Worm (Caenorhabditis elegans): ENCODE data around the gene C50D2.6.
A peak's percentile ranks its signal among the peaks of the same experiment; 100 is the strongest.

The C50D2.6 gene

DNA sequence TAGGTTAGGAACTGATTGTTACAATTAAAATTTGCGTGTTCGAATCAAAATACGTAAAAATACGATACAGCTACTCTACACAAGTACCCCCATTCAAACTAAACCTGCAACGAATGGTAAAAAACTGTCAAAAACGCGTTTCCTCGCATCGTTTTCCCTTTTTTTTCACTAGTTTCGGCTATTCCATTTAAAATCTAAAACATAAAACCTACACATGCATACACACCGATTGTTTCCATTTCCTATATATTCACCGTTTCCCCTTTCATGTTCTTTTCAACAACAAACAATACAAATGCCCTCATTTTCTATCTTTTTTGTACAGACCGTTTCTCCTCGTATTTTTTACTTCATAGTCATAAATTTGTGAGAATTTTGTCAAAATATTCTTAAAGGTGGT, 15.5 kb upstream of the C50D2.6 start:
- TF ChIP-seq nhr-12 (tag; optimal IDR thresholded peaks at IDR 0.05) (no peak), ceh-16 (tag; optimal IDR thresholded peaks at IDR 0.05) (no peak), ama-1 (optimal IDR thresholded peaks at IDR 0.05) (no peak), sem-4 (tag; optimal IDR thresholded peaks at IDR 0.05) (no peak), elt-3 (tag; optimal IDR thresholded peaks at IDR 0.05) (no peak), lin-39 (tag; optimal IDR thresholded peaks at IDR 0.05) (no peak), lsy-2 (tag; optimal IDR thresholded peaks at IDR 0.05) (no peak), nhr-21 (tag; optimal IDR thresholded peaks at IDR 0.05) (no peak), mab-5 (tag; optimal IDR thresholded peaks at IDR 0.05) (no peak), lin-13 (GFP tag; optimal IDR thresholded peaks at IDR 0.05) (no peak), nhr-25 (tag; optimal IDR thresholded peaks at IDR 0.05) (no peak), nhr-237 (tag; optimal IDR thresholded peaks at IDR 0.05) (no peak), nhr-11 (tag; optimal IDR thresholded peaks at IDR 0.05) (no peak), nhr-10 (tag; optimal IDR thresholded peaks at IDR 0.05) (no peak), egl-27 (tag; optimal IDR thresholded peaks at IDR 0.05) (no peak), ztf-4 (tag; optimal IDR thresholded peaks at IDR 0.05) (no peak), blmp-1 (tag; optimal IDR thresholded peaks at IDR 0.05; ENCODE audit: insufficient read depth) (no peak)

DNA sequence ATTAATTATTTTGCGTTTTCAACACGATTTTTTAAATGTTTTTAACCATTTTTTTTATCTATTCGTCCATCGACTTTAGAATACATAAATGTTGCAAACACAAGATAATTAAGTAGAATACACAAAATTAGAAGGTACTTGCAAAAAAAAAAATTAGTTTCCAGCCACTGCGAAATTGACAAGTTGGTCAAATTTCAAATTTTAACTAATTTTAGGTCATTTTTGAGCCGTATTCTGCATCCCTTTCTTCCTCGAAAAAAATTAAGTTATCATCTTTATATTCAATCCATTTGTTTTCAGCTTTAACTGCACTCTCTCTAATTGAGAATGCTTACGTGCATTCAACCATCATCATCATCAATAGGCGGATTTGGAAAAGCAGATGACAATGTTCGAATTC, 14.9 kb upstream of the C50D2.6 start, which contains the start of gene egl-26:
Gene egl-26, plus strand, starts transcription at position 301 of the 400 bp plus-strand sequence.
- TF ChIP-seq lin-39 (tag; optimal IDR thresholded peaks at IDR 0.05) (no peak), ztf-1 (GFP tag; conservative IDR thresholded peaks at IDR 0.05) (no peak), ama-1 (optimal IDR thresholded peaks at IDR 0.05) (no peak), C34F6.9 (tag; optimal IDR thresholded peaks at IDR 0.05) (no peak), snpc-4 (tag; optimal IDR thresholded peaks at IDR 0.05) (no peak), nhr-25 (tag; optimal IDR thresholded peaks at IDR 0.05) (no peak), lin-13 (GFP tag; optimal IDR thresholded peaks at IDR 0.05) (no peak), nhr-23 (tag; optimal IDR thresholded peaks at IDR 0.05) (no peak), blmp-1 (tag; optimal IDR thresholded peaks at IDR 0.05; ENCODE audit: insufficient read depth) (no peak), peb-1 (tag; optimal IDR thresholded peaks at IDR 0.05) (no peak), unc-62 (GFP tag; optimal IDR thresholded peaks at IDR 0.05) (no peak), mbf-1 (tag; optimal IDR thresholded peaks at IDR 0.05) (no peak), ceh-16 (tag; optimal IDR thresholded peaks at IDR 0.05) (no peak)

DNA sequence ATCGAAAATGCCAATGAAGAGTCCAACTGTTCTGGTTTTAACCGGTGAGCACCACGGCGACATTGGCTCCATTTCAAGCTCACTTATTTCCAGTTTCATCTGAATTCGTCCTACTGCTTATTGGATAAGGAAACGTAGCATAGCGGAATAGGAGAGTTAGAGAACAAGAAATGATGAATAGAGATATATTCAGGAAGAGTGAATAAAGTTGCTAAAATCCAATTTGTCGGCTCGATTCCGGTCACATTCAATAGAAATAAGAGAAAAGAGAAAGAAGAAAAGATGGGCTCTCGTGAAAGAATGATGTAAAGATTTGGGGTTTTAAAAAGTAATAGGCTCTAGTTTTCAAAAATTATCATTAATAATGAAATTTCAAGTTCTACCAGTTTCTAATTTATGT, 10.9 kb upstream of the C50D2.6 start:
- TF ChIP-seq F13H6.1 (tag; optimal IDR thresholded peaks at IDR 0.05): peak; percentile 6
- no peak for TF ChIP-seq nhr-129 (tag; optimal IDR thresholded peaks at IDR 0.05)

DNA sequence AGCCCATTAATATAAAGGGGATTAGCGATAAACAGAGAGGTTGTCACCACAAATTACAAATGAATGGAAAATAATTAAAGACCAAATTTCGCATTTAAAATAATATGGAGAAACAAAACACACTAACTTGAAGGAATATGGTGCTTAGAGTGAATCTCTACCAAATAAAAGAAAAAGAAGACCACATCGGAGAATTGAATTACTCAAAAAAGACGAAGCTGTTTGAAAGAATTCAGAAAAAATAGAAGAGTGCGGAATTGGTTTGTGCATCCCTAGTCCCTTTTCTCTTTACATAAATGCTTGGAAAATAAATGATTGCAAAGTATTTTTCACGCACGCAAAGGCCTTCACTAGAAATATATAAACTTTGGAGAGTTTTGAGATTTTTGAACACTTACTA, 10.3 kb upstream of the C50D2.6 start:
- no peak for TF ChIP-seq mbf-1 (tag; optimal IDR thresholded peaks at IDR 0.05)
- TF ChIP-seq ztf-1 (GFP tag; conservative IDR thresholded peaks at IDR 0.05): no peak
- no peak for TF ChIP-seq ztf-11 (tag; optimal IDR thresholded peaks at IDR 0.05)
- TF ChIP-seq gmeb-1 (tag; optimal IDR thresholded peaks at IDR 0.05): no peak
- no peak for TF ChIP-seq lin-39 (tag; optimal IDR thresholded peaks at IDR 0.05)
- TF ChIP-seq skn-1 (tag; optimal IDR thresholded peaks at IDR 0.05): no peak
- TF ChIP-seq F13H6.1 (tag; optimal IDR thresholded peaks at IDR 0.05): no peak

DNA sequence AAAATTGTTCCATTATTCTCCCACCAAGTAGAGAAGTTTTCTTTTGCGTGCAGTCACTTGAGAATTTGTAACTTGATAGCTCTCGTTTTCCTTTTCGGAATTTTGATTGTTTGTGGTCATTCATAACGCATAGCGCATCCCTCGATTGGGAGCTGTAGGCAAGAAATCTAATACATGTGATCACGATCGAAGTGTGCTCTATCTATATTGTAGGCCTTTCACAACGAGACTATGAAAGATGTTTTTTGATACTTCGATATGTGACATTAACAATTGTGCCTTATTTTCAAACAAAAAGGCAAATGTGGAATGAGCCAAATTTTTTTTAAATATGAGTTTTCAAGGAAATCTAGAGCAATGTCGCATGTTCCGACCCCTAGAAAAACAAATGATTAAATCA, 8.4 kb upstream of the C50D2.6 start:
- TF ChIP-seq nhr-129 (tag; optimal IDR thresholded peaks at IDR 0.05) (no peak), elt-1 (tag; optimal IDR thresholded peaks at IDR 0.05) (no peak), ceh-16 (tag; optimal IDR thresholded peaks at IDR 0.05) (no peak), crh-2 (tag; optimal IDR thresholded peaks at IDR 0.05) (no peak), ceh-82 (tag; optimal IDR thresholded peaks at IDR 0.05) (no peak), F13H6.1 (tag; optimal IDR thresholded peaks at IDR 0.05) (no peak), sma-3 (GFP tag; optimal IDR thresholded peaks at IDR 0.05) (no peak), unc-62 (GFP tag; optimal IDR thresholded peaks at IDR 0.05) (no peak), nhr-10 (tag; optimal IDR thresholded peaks at IDR 0.05) (no peak), unc-55 (GFP tag; optimal IDR thresholded peaks at IDR 0.05) (no peak), ztf-4 (tag; optimal IDR thresholded peaks at IDR 0.05) (no peak), nhr-23 (tag; optimal IDR thresholded peaks at IDR 0.05) (no peak), mdl-1 (tag; optimal IDR thresholded peaks at IDR 0.05) (no peak), lsy-2 (tag; optimal IDR thresholded peaks at IDR 0.05) (no peak), mab-5 (tag; optimal IDR thresholded peaks at IDR 0.05) (no peak), C34F6.9 (tag; optimal IDR thresholded peaks at IDR 0.05) (no peak), ztf-1 (GFP tag; conservative IDR thresholded peaks at IDR 0.05) (no peak), zag-1 (tag; optimal IDR thresholded peaks at IDR 0.05) (no peak)
